Worm (Caenorhabditis elegans) whole organism, L4 larva: ENCODE measurements around the gene K10C2.12.

Source experiments
- F26F4.8 ChIP-seq: fragments of 200-800 bp; sonication (Bioruptor generic); conservative IDR thresholded peaks from 2 replicates; pipeline ENCODE4 v1.3.6; 2022; ENCODE audit warnings: missing genetic modification characterization, missing compliant biosample characterization
- Y105C5A.15 ChIP-seq: fragments of 200-800 bp; sonication (Bioruptor generic); IDR thresholded peaks from 2 replicates; pipeline ENCODE4 v1.3.6; 2022; ENCODE audit warnings: missing genetic modification characterization, missing compliant biosample characterization
- Y48G9A.11 ChIP-seq: fragments of 200-800 bp; sonication (Bioruptor generic); IDR thresholded peaks from 2 replicates; pipeline ENCODE4 v1.3.6; 2022; ENCODE audit warnings: missing genetic modification reagents, missing genetic modification characterization, missing compliant biosample characterization
- Y75B8A.6 ChIP-seq: fragments of 200-800 bp; sonication (Bioruptor generic); IDR thresholded peaks from 2 replicates; pipeline ENCODE4 v1.3.6; 2022; ENCODE audit warnings: missing genetic modification reagents, missing genetic modification characterization, missing compliant biosample characterization
- ZK546.5 ChIP-seq, 2 experiments: sonication (generic microtip); optimal IDR thresholded peaks; 2 replicates each; lab custom pipeline; 2017; ENCODE audit warnings: missing biosample characterization in 2 of 2, missing genetic modification characterization in 2 of 2
- ceh-20 ChIP-seq: fragments of 200-800 bp; sonication (Bioruptor generic); IDR thresholded peaks from 2 replicates; pipeline ENCODE4 v1.3.6; 2022; ENCODE audit warnings: missing genetic modification reagents, missing genetic modification characterization, missing compliant biosample characterization
- ceh-32 ChIP-seq: sonication (generic microtip); optimal IDR thresholded peaks from 2 replicates; lab custom pipeline; 2016; ENCODE audit warnings: mild to moderate bottlenecking, missing genetic modification characterization, missing compliant biosample characterization; ENCODE audit not compliant: poor library complexity
- dmd-9 ChIP-seq: fragments of 200-800 bp; sonication (Bioruptor generic); IDR thresholded peaks from 2 replicates; pipeline ENCODE4 v1.3.6; 2022; ENCODE audit warnings: missing genetic modification reagents, missing genetic modification characterization, missing compliant biosample characterization
- fkh-10 ChIP-seq: fragments of 150-350 bp; optimal IDR thresholded peaks from 2 replicates; lab custom pipeline; 2014; ENCODE audit warnings: missing biosample characterization, missing genetic modification reagents, missing genetic modification characterization
- hlh-30 ChIP-seq: sonication (generic microtip); optimal IDR thresholded peaks from 2 replicates; lab custom pipeline; 2017; ENCODE audit warnings: antibody characterized with exemption, mild to moderate bottlenecking, missing genetic modification characterization, missing compliant biosample characterization; ENCODE audit not compliant: insufficient read depth
- lin-13 ChIP-seq: fragments of 150-350 bp; optimal IDR thresholded peaks from 2 replicates; lab custom pipeline; 2014; ENCODE audit warnings: missing biosample characterization, missing genetic modification reagents, missing genetic modification characterization
- madf-5 ChIP-seq, 2 experiments: fragments of 200-800 bp; sonication (Bioruptor generic); IDR thresholded peaks; 2 replicates each; pipeline ENCODE4 v1.3.6; 2022; ENCODE audit warnings: missing compliant biosample characterization in 2 of 2, missing genetic modification characterization in 2 of 2
- mdl-1 ChIP-seq, 2 experiments: fragments of 150-350 bp in 1 of 2; sonication (generic microtip) in 1 of 2; optimal IDR thresholded peaks; 2 replicates each; lab custom pipeline; 2014 to 2017; ENCODE audit warnings: missing biosample characterization in 2 of 2, missing genetic modification characterization in 2 of 2
- nhr-111 ChIP-seq: fragments of 200-800 bp; sonication (Bioruptor generic); optimal IDR thresholded peaks from 2 replicates; lab custom pipeline; 2018; ENCODE audit warnings: mild to moderate bottlenecking, missing genetic modification characterization, missing compliant biosample characterization
- unc-130 ChIP-seq: sonication (generic microtip); optimal IDR thresholded peaks from 2 replicates; lab custom pipeline; 2016; ENCODE audit warnings: missing genetic modification reagents, missing genetic modification characterization, missing compliant biosample characterization
- zag-1 ChIP-seq: fragments of 150-350 bp; optimal IDR thresholded peaks from 2 replicates; lab custom pipeline; 2014; ENCODE audit warnings: missing biosample characterization, missing genetic modification characterization
- ztf-11 ChIP-seq: fragments of 150-350 bp; optimal IDR thresholded peaks from 2 replicates; lab custom pipeline; 2014; ENCODE audit warnings: missing biosample characterization, missing genetic modification characterization
- ztf-7 ChIP-seq: fragments of 150-350 bp; optimal IDR thresholded peaks from 2 replicates; lab custom pipeline; 2014; ENCODE audit warnings: missing biosample characterization, missing genetic modification characterization

The K10C2.12 gene

DNA sequence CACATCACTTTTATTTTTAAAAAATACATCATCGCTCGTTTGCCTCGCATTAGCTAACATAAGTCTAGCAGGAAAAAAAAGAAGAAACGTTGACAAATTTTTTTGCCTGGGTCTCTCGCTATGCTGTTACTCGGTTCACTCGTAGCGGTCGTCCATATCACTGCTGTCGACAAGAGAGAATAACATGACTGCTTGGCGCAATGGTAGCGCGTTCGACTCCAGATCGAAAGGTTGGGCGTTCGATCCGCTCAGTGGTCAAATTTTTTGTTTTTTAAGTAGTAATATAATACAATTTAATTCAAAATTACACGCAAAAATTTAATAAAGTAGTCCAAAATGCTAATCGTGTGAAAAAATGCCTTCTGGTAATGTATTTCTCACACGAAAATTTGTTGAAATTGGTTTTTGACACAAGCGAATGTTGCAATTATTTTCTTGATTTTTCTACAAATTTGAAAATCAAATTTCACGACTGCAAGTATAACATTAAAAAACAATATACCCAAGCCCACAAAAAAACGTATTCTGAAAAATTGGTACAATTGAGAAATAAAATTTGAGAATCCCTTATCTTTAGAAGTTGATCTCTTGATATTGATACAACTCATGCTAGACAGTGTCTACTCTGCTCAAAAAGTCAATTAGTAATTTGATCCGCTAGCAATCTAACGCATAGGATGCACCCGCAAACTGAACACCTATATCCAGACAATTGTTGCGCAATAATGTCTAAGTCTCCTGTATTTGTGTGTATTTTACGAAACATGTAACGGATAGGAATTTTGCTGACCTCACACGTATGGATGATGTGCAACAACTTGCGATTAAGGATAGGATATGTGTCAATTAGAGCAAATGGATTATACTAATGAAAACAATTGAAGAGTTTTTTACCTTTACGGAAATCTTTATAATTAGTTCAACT lies 49.1 kb downstream of the K10C2.12 start (continued):
- TF ChIP-seq ceh-32 (tag; lab: Kevin White, UChicago) (peak; percentile 39), Y105C5A.15 (peak; percentile 91), Y75B8A.6 (0 out of 2 replicates have a peak, but pooled peaks have one; percentile 77), unc-130 (peak; percentile 45), Y48G9A.11 (GFP tag; lab: Robert Waterston, UW) (peak; percentile 51; the same call in 1 of the 2 replicates), F26F4.8 (GFP tag; lab: Robert Waterston, UW) (peak; percentile 90), ztf-7 (tag; lab: Kevin White, UChicago) (peak; percentile 15), ZK546.5 (tag; optimal IDR thresholded peaks at IDR 0.05; lab: Kevin White, UChicago) (no peak), mdl-1 (tag; optimal IDR thresholded peaks at IDR 0.05; lab: Kevin White, UChicago) (no peak), lin-13 (GFP tag; lab: Kevin White, UChicago) (no peak), ztf-11 (tag; lab: Kevin White, UChicago) (no peak), fkh-10 (GFP tag; lab: Kevin White, UChicago) (no peak), nhr-111 (GFP tag; lab: Kevin White, UChicago) (peak; percentile 63), zag-1 (tag; lab: Kevin White, UChicago) (no peak), dmd-9 (GFP tag; lab: Robert Waterston, UW) (peak; percentile 67; the same call in 1 of the 2 replicates), ceh-20 (GFP tag; lab: Robert Waterston, UW) (peak; percentile 46; the same call in 1 of the 2 replicates), hlh-30 (tag; lab: Kevin White, UChicago) (peak; percentile 50), madf-5 (GFP tag; IDR thresholded peaks at IDR 0.05; lab: Robert Waterston, UW) (peak; percentile 78 to 86; a peak in 2 of 4 replicates)
